Worm (Caenorhabditis elegans) whole organism, mixed stage, embryonic: ENCODE data around the gene mdt-26.
A peak's percentile ranks its signal among the peaks of the same experiment; 100 is the strongest.

ENCODE experiments used
- M03D4.4 ChIP-seq: sonication (generic microtip); optimal IDR thresholded peaks from 2 replicates; lab custom pipeline; 2017; ENCODE audit warnings: mild to moderate bottlenecking, missing genetic modification characterization, missing compliant biosample characterization
- bed-3 ChIP-seq: fragments of 200-800 bp; sonication (Bioruptor generic); optimal IDR thresholded peaks from 3 replicates; lab custom pipeline; 2018; ENCODE audit warnings: mild to moderate bottlenecking, missing genetic modification characterization, moderate library complexity, missing compliant biosample characterization
- blmp-1 ChIP-seq: fragments of 150-350 bp; optimal IDR thresholded peaks from 2 replicates; lab custom pipeline; 2014; ENCODE audit warnings: missing biosample characterization, missing genetic modification characterization
- ceh-39 ChIP-seq: fragments of 150-350 bp; optimal IDR thresholded peaks from 2 replicates; lab custom pipeline; 2014; ENCODE audit warnings: missing biosample characterization, missing genetic modification characterization
- ceh-43 ChIP-seq: fragments of 200-800 bp; sonication (Bioruptor generic); optimal IDR thresholded peaks from 2 replicates; lab custom pipeline; 2018; ENCODE audit warnings: mild to moderate bottlenecking, missing genetic modification characterization, moderate library complexity, missing compliant biosample characterization
- ceh-83 ChIP-seq: fragments of 200-800 bp; sonication (Bioruptor generic); optimal IDR thresholded peaks from 2 replicates; lab custom pipeline; 2018; ENCODE audit warnings: mild to moderate bottlenecking, missing genetic modification characterization, missing compliant biosample characterization
- ces-1 ChIP-seq: fragments of 150-350 bp; optimal IDR thresholded peaks from 2 replicates; lab custom pipeline; 2014; ENCODE audit warnings: missing biosample characterization, missing genetic modification reagents, missing genetic modification characterization
- cnd-1 ChIP-seq: fragments of 200-800 bp; sonication (Bioruptor generic); optimal IDR thresholded peaks from 2 replicates; lab custom pipeline; 2018; ENCODE audit warnings: mild to moderate bottlenecking, missing genetic modification characterization, missing compliant biosample characterization
- drap-1 ChIP-seq: fragments of 200-800 bp; sonication (Bioruptor generic); optimal IDR thresholded peaks from 3 replicates; lab custom pipeline; 2018; ENCODE audit warnings: mild to moderate bottlenecking, missing genetic modification characterization, missing compliant biosample characterization
- elt-1 ChIP-seq: sonication (generic microtip); optimal IDR thresholded peaks from 2 replicates; lab custom pipeline; 2017; ENCODE audit warnings: missing genetic modification characterization, mild to moderate bottlenecking, missing compliant biosample characterization, antibody characterized with exemption, moderate library complexity, borderline replicate concordance; ENCODE audit not compliant: insufficient read depth
- elt-3 ChIP-seq: fragments of 150-350 bp; optimal IDR thresholded peaks from 2 replicates; lab custom pipeline; 2014; ENCODE audit warnings: missing biosample characterization, missing genetic modification characterization
- flh-1 ChIP-seq: fragments of 200-800 bp; sonication (Bioruptor generic); optimal IDR thresholded peaks from 2 replicates; lab custom pipeline; 2018; ENCODE audit warnings: mild to moderate bottlenecking, missing genetic modification characterization, moderate library complexity, missing compliant biosample characterization
- ham-2 ChIP-seq: fragments of 200-800 bp; sonication (Bioruptor generic); optimal IDR thresholded peaks from 2 replicates; lab custom pipeline; 2018; ENCODE audit warnings: mild to moderate bottlenecking, missing genetic modification characterization, missing compliant biosample characterization
- hlh-1 ChIP-seq: fragments of 150-350 bp; optimal IDR thresholded peaks from 2 replicates; lab custom pipeline; 2014; ENCODE audit warnings: missing biosample characterization, missing genetic modification reagents, missing genetic modification characterization
- lin-13 ChIP-seq: fragments of 150-350 bp; optimal IDR thresholded peaks from 2 replicates; lab custom pipeline; 2014; ENCODE audit warnings: missing biosample characterization, missing genetic modification characterization
- lin-32 ChIP-seq: fragments of 200-800 bp; sonication (Bioruptor generic); optimal IDR thresholded peaks from 2 replicates; lab custom pipeline; 2018; ENCODE audit warnings: mild to moderate bottlenecking, missing genetic modification characterization, missing compliant biosample characterization
- lsy-2 ChIP-seq: fragments of 150-350 bp; optimal IDR thresholded peaks from 2 replicates; lab custom pipeline; 2014; ENCODE audit warnings: missing biosample characterization, missing genetic modification characterization
- mab-5 ChIP-seq: fragments of 150-350 bp; optimal IDR thresholded peaks from 2 replicates; lab custom pipeline; 2014; ENCODE audit warnings: missing biosample characterization, missing genetic modification characterization
- mep-1 ChIP-seq: fragments of 150-350 bp; optimal IDR thresholded peaks from 2 replicates; lab custom pipeline; 2017; ENCODE audit warnings: missing biosample characterization, missing genetic modification reagents, missing genetic modification characterization, inconsistent platforms
- mls-2 ChIP-seq: sonication (generic microtip); optimal IDR thresholded peaks from 2 replicates; lab custom pipeline; 2016; ENCODE audit warnings: mild to moderate bottlenecking, missing genetic modification characterization, moderate library complexity, missing compliant biosample characterization
- nhr-12 ChIP-seq: fragments of 150-350 bp; optimal IDR thresholded peaks from 2 replicates; lab custom pipeline; 2014; ENCODE audit warnings: missing biosample characterization, missing genetic modification characterization
- nhr-2 ChIP-seq: fragments of 150-350 bp; optimal IDR thresholded peaks from 2 replicates; lab custom pipeline; 2014; ENCODE audit warnings: missing biosample characterization, missing genetic modification characterization
- nhr-237 ChIP-seq: fragments of 150-350 bp; optimal IDR thresholded peaks from 2 replicates; lab custom pipeline; 2014; ENCODE audit warnings: missing biosample characterization, missing genetic modification characterization
- nhr-28 ChIP-seq: fragments of 150-350 bp; optimal IDR thresholded peaks from 2 replicates; lab custom pipeline; 2014; ENCODE audit warnings: missing biosample characterization, missing genetic modification characterization
- nhr-76 ChIP-seq: sonication (generic microtip); optimal IDR thresholded peaks from 2 replicates; lab custom pipeline; 2017; ENCODE audit warnings: missing biosample characterization, missing genetic modification characterization
- pha-4 ChIP-seq: fragments of 150-350 bp; optimal IDR thresholded peaks from 2 replicates; lab custom pipeline; 2018; ENCODE audit warnings: missing biosample characterization, missing genetic modification reagents, missing genetic modification characterization
- sem-2 ChIP-seq: fragments of 200-800 bp; sonication (Bioruptor generic); optimal IDR thresholded peaks from 2 replicates; lab custom pipeline; 2018; ENCODE audit warnings: mild to moderate bottlenecking, missing genetic modification characterization, missing compliant biosample characterization
- snpc-4 ChIP-seq: fragments of 150-350 bp; optimal IDR thresholded peaks from 2 replicates; lab custom pipeline; 2014; ENCODE audit warnings: missing biosample characterization, missing genetic modification characterization
- sptf-1 ChIP-seq: sonication (generic microtip); optimal IDR thresholded peaks from 2 replicates; lab custom pipeline; 2017; ENCODE audit warnings: mild to moderate bottlenecking, missing genetic modification characterization, moderate library complexity, missing compliant biosample characterization
- tbx-8 ChIP-seq: fragments of 200-800 bp; sonication (Bioruptor generic); optimal IDR thresholded peaks from 2 replicates; lab custom pipeline; 2018; ENCODE audit warnings: mild to moderate bottlenecking, missing genetic modification characterization, moderate library complexity, missing compliant biosample characterization
- unc-120 ChIP-seq: sonication (generic microtip); optimal IDR thresholded peaks from 2 replicates; lab custom pipeline; 2017; ENCODE audit warnings: missing genetic modification characterization, missing compliant biosample characterization; ENCODE audit not compliant: poor library complexity, severe bottlenecking
- unc-39 ChIP-seq: fragments of 150-350 bp; optimal IDR thresholded peaks from 2 replicates; lab custom pipeline; 2014; ENCODE audit warnings: missing biosample characterization, missing genetic modification characterization
- unc-62 ChIP-seq: fragments of 150-350 bp; optimal IDR thresholded peaks from 2 replicates; lab custom pipeline; 2014; ENCODE audit warnings: missing biosample characterization, missing genetic modification reagents, missing genetic modification characterization
- zip-8 ChIP-seq: fragments of 150-350 bp; optimal IDR thresholded peaks from 2 replicates; lab custom pipeline; 2014; ENCODE audit warnings: missing biosample characterization, missing genetic modification characterization
- ztf-11 ChIP-seq: fragments of 150-350 bp; optimal IDR thresholded peaks from 2 replicates; lab custom pipeline; 2014; ENCODE audit warnings: missing biosample characterization, missing genetic modification characterization

mdt-26 gene

DNA sequence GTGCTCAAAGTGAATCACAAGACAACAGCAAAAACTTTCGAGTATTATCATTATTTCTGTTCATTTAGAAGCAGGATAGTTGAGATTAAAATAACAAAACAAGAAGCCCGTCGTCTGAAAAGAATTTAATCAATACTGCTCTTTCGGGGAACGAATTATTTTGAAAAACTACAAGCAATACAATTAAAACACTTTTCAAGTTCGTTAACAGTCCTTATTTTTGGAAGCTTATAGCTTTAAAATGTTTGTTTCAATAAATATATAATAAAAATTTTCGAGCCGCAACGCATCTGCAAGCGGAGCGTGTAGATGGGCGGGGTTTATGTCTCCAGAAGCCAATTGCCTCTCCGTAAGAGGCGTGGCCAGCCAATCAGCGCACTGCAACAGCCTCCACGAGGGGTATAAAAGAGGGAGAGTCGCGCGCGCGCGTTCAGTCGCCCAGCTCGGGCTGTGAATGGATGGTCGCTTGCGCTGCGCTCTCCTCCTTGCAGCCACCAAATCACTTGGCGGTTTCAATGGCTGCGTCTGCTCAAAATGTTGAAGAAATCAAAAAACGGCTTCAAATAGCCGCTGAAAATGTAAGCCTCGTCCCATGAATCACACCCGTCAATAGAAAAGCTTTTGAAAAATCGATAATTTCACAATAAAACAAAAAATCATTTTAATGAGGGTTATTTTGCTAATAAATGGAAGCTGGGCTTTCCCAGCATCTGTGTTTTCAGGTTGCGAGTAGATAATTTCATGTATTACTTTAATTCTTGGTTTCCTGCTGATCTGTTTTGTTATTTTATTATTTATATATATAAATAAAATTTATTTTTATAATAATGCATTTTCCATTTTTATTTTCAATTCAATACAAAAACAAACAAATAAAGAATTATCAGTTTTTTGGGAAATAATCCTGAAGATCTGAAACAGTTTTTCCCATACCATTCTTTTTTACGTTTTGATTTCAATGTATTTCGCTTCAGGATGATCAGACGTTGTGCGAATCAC is at the start of gene mdt-26, which contains the start of gene ift-43:
Gene mdt-26 (plus strand): TSS at position 446 of the 999 bp plus-strand sequence.
Gene ift-43 (minus strand): TSS at position 51 of the 999 bp plus-strand sequence.
- TF ChIP-seq snpc-4 (tag; lab: Kevin White, UChicago): no peak
- peak; percentile 42 for TF ChIP-seq unc-62 (GFP tag; lab: Kevin White, UChicago)
- no peak for TF ChIP-seq elt-1 (tag; lab: Kevin White, UChicago)
- TF ChIP-seq mab-5 (tag; lab: Kevin White, UChicago): peak; percentile 48
- TF ChIP-seq flh-1 (GFP tag; lab: Kevin White, UChicago): peak; percentile 32
- peak; percentile 67 for TF ChIP-seq M03D4.4 (tag; lab: Kevin White, UChicago)
- no peak for TF ChIP-seq zip-8 (tag; lab: Kevin White, UChicago)
- peak; percentile 53 for TF ChIP-seq pha-4 (tag; lab: Kevin White, UChicago)
- peak; percentile 86 for TF ChIP-seq lsy-2 (tag; lab: Kevin White, UChicago)
- TF ChIP-seq lin-32: no peak
- peak; percentile 78 for TF ChIP-seq ham-2 (GFP tag; lab: Kevin White, UChicago)
- TF ChIP-seq ztf-11 (tag; lab: Kevin White, UChicago): peak; percentile 20
- no peak for TF ChIP-seq nhr-76 (tag; lab: Kevin White, UChicago)
- TF ChIP-seq lin-13: peak; percentile 73
- no peak for TF ChIP-seq elt-3 (tag; lab: Kevin White, UChicago)
- no peak for TF ChIP-seq nhr-28 (tag; lab: Kevin White, UChicago)
- TF ChIP-seq bed-3 (GFP tag; lab: Kevin White, UChicago): no peak
- no peak for TF ChIP-seq ceh-39 (tag; lab: Kevin White, UChicago)
- TF ChIP-seq nhr-12 (tag; lab: Kevin White, UChicago): no peak
- no peak for TF ChIP-seq blmp-1 (tag; lab: Kevin White, UChicago)
- no peak for TF ChIP-seq nhr-2 (tag; lab: Kevin White, UChicago)
- TF ChIP-seq mep-1: peak; percentile 42
- TF ChIP-seq unc-120 (tag; lab: Kevin White, UChicago): peak; percentile 74
- no peak for TF ChIP-seq ceh-83 (GFP tag; lab: Kevin White, UChicago)
- TF ChIP-seq mls-2 (tag; lab: Kevin White, UChicago): peak; percentile 40
- peak; percentile 80 for TF ChIP-seq cnd-1 (tag; lab: Kevin White, UChicago)
- TF ChIP-seq nhr-237 (tag; lab: Kevin White, UChicago): no peak
- TF ChIP-seq ces-1 (GFP tag; lab: Kevin White, UChicago): peak; percentile 36
- TF ChIP-seq sem-2 (GFP tag; lab: Kevin White, UChicago): no peak
- no peak for TF ChIP-seq ceh-43
- TF ChIP-seq hlh-1 (tag; lab: Kevin White, UChicago): peak; percentile 55
- TF ChIP-seq tbx-8 (GFP tag; lab: Kevin White, UChicago): no peak
- peak; percentile 70 for TF ChIP-seq drap-1 (GFP tag; lab: Kevin White, UChicago)
- peak; percentile 85 for TF ChIP-seq sptf-1 (tag; lab: Kevin White, UChicago)
- TF ChIP-seq unc-39 (tag; lab: Kevin White, UChicago): no peak

DNA sequence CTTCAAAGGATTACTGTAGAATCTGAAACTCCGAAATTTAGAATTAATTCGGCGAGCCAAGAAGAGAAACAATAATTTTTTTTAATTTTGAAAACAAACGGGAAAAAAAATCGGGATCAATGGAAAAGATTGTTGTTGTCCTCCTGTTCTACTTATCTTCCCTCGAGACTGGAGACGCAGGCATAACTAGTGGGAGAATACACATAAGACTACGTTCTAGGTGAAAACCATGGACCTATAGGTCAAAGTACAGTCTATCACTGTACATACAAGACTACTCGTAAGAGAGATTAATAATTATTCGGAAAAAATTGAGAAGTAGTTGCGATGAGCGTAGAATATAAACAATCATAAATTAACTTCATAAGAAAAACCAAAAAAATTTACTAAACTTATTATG is 41.7 kb upstream of the mdt-26 start, which contains the start of gene dhs-6:
Gene dhs-6 (minus strand): TSS at position 22 of the 400 bp plus-strand sequence.
- TF ChIP-seq nhr-237 (tag; lab: Kevin White, UChicago): no peak
- no peak for TF ChIP-seq sptf-1 (tag; lab: Kevin White, UChicago)
- TF ChIP-seq ceh-83 (GFP tag; lab: Kevin White, UChicago): no peak
